Fruit fly (Drosophila melanogaster): ENCODE measurements around the gene CG7556.

Gene CG7556

dm6 chrX:19167032-19167568, 12.5 kb downstream of the CG7556 start, which contains the start of gene RhoGAP18B:
Gene RhoGAP18B, minus strand, starts transcription at chrX:19167082.
- TF ChIP-seq pan (optimal IDR thresholded peaks at IDR 0.05) (no peak), CG8478 (optimal IDR thresholded peaks at IDR 0.05) (no peak), psq (optimal IDR thresholded peaks at IDR 0.05) (no peak), EcR (GFP tag; optimal IDR thresholded peaks at IDR 0.05) (no peak), usp (GFP tag; optimal IDR thresholded peaks at IDR 0.05) (no peak), Dll (optimal IDR thresholded peaks at IDR 0.05) (no peak)

- TF ChIP-seq CG8478 (optimal IDR thresholded peaks at IDR 0.05) (no peak), Dll (optimal IDR thresholded peaks at IDR 0.05) (no peak), pan (optimal IDR thresholded peaks at IDR 0.05) (no peak), psq (optimal IDR thresholded peaks at IDR 0.05) (no peak), usp (GFP tag; optimal IDR thresholded peaks at IDR 0.05) (no peak), EcR (GFP tag; optimal IDR thresholded peaks at IDR 0.05) (no peak)
These were observed 13.3 kb downstream of the CG7556 start for dm6 chrX:19166152-19166935.

dm6 chrX:19165144-19166011, 14.3 kb downstream of the CG7556 start:
- TF ChIP-seq psq (optimal IDR thresholded peaks at IDR 0.05) (no peak), pan (optimal IDR thresholded peaks at IDR 0.05) (no peak), CG8478 (optimal IDR thresholded peaks at IDR 0.05) (no peak), usp (GFP tag; optimal IDR thresholded peaks at IDR 0.05) (no peak), Dll (optimal IDR thresholded peaks at IDR 0.05) (no peak), EcR (GFP tag; optimal IDR thresholded peaks at IDR 0.05) (no peak)

dm6 chrX:19164726-19165125, 14.9 kb downstream of the CG7556 start:
- TF ChIP-seq CG8478 (optimal IDR thresholded peaks at IDR 0.05) (no peak), Dll (optimal IDR thresholded peaks at IDR 0.05) (no peak), psq (optimal IDR thresholded peaks at IDR 0.05) (no peak), EcR (GFP tag; optimal IDR thresholded peaks at IDR 0.05) (no peak), pan (optimal IDR thresholded peaks at IDR 0.05) (no peak), usp (GFP tag; optimal IDR thresholded peaks at IDR 0.05) (no peak)

- TF ChIP-seq pan (optimal IDR thresholded peaks at IDR 0.05) (no peak), Dll (optimal IDR thresholded peaks at IDR 0.05) (no peak), usp (GFP tag; optimal IDR thresholded peaks at IDR 0.05) (no peak), EcR (GFP tag; optimal IDR thresholded peaks at IDR 0.05) (no peak), psq (optimal IDR thresholded peaks at IDR 0.05) (no peak), CG8478 (optimal IDR thresholded peaks at IDR 0.05) (no peak)
These were observed 16.2 kb downstream of the CG7556 start for dm6 chrX:19163446-19163845.

- TF ChIP-seq usp (GFP tag; optimal IDR thresholded peaks at IDR 0.05) (no peak), psq (optimal IDR thresholded peaks at IDR 0.05) (no peak), Dll (optimal IDR thresholded peaks at IDR 0.05) (no peak), pan (optimal IDR thresholded peaks at IDR 0.05) (no peak), EcR (GFP tag; optimal IDR thresholded peaks at IDR 0.05) (no peak), CG8478 (optimal IDR thresholded peaks at IDR 0.05) (no peak)
These were observed 17.2 kb downstream of the CG7556 start for dm6 chrX:19162249-19162914.

dm6 chrX:19160635-19161407, 18.8 kb downstream of the CG7556 start:
- TF ChIP-seq pan (optimal IDR thresholded peaks at IDR 0.05) (no peak), usp (GFP tag; optimal IDR thresholded peaks at IDR 0.05) (no peak)

- no peak for TF ChIP-seq psq (optimal IDR thresholded peaks at IDR 0.05)
- no peak for TF ChIP-seq pan (optimal IDR thresholded peaks at IDR 0.05)
- TF ChIP-seq CG8478 (optimal IDR thresholded peaks at IDR 0.05) = no peak
- TF ChIP-seq EcR (GFP tag; optimal IDR thresholded peaks at IDR 0.05) = no peak
- TF ChIP-seq Dll (optimal IDR thresholded peaks at IDR 0.05) = no peak
- TF ChIP-seq usp (GFP tag; optimal IDR thresholded peaks at IDR 0.05) = no peak
These were observed 19.7 kb downstream of the CG7556 start for dm6 chrX:19159942-19160341.

dm6 chrX:19158519-19159289, 20.9 kb downstream of the CG7556 start:
- TF ChIP-seq EcR (GFP tag; optimal IDR thresholded peaks at IDR 0.05) (no peak), usp (GFP tag; optimal IDR thresholded peaks at IDR 0.05) (no peak), pan (optimal IDR thresholded peaks at IDR 0.05) (no peak), CG8478 (optimal IDR thresholded peaks at IDR 0.05) (no peak), psq (optimal IDR thresholded peaks at IDR 0.05) (no peak), Dll (optimal IDR thresholded peaks at IDR 0.05) (no peak)

- TF ChIP-seq Dll (optimal IDR thresholded peaks at IDR 0.05) (no peak), CG8478 (optimal IDR thresholded peaks at IDR 0.05) (no peak), psq (optimal IDR thresholded peaks at IDR 0.05) (no peak), pan (optimal IDR thresholded peaks at IDR 0.05) (no peak)
These were observed 22.2 kb downstream of the CG7556 start for dm6 chrX:19157471-19157870.
